Fruit fly (Drosophila melanogaster) whole organism, pupa: ENCODE data around the gene CG42869.

ENCODE experiments used
- CG34367 ChIP-seq: fragments of 200-800 bp; sonication (Bioruptor generic); optimal IDR thresholded peaks from 2 replicates; lab custom pipeline; 2018; ENCODE audit warnings: missing biosample characterization, mild to moderate bottlenecking, missing genetic modification characterization
- CG4496 ChIP-seq: fragments of 200-800 bp; sonication (Bioruptor generic); IDR thresholded peaks from 3 replicates; pipeline ENCODE4 v1.3.6; 2022; ENCODE audit warnings: missing biosample characterization, missing genetic modification characterization
- CG8159 ChIP-seq: fragments of 200-800 bp; sonication (Bioruptor generic); optimal IDR thresholded peaks from 3 replicates; lab custom pipeline; 2018; ENCODE audit warnings: missing biosample characterization, mild to moderate bottlenecking, missing genetic modification characterization, moderate library complexity

dm6 chr3R:21703346-21703745 lies 33.3 kb downstream of the CG42869 start:
- TF ChIP-seq CG34367 (no peak), CG4496 (GFP tag; lab: Robert Waterston, UW) (peak; percentile 69; the same call in 2 of the 3 replicates), CG8159 (tag; lab: Kevin White, UChicago) (no peak)
